Worm (Caenorhabditis elegans) whole organism, mixed stage, embryonic: Measurements from ENCODE around the gene F26F4.6.

Experiments
- M03D4.4 ChIP-seq: sonication (generic microtip); optimal IDR thresholded peaks from 2 replicates; lab custom pipeline; 2017; ENCODE audit warnings: mild to moderate bottlenecking, missing genetic modification characterization, missing compliant biosample characterization
- bed-3 ChIP-seq: fragments of 200-800 bp; sonication (Bioruptor generic); optimal IDR thresholded peaks from 3 replicates; lab custom pipeline; 2018; ENCODE audit warnings: mild to moderate bottlenecking, missing genetic modification characterization, moderate library complexity, missing compliant biosample characterization
- blmp-1 ChIP-seq: fragments of 150-350 bp; optimal IDR thresholded peaks from 2 replicates; lab custom pipeline; 2014; ENCODE audit warnings: missing biosample characterization, missing genetic modification characterization
- ceh-39 ChIP-seq: fragments of 150-350 bp; optimal IDR thresholded peaks from 2 replicates; lab custom pipeline; 2014; ENCODE audit warnings: missing biosample characterization, missing genetic modification characterization
- ceh-43 ChIP-seq: fragments of 200-800 bp; sonication (Bioruptor generic); optimal IDR thresholded peaks from 2 replicates; lab custom pipeline; 2018; ENCODE audit warnings: mild to moderate bottlenecking, missing genetic modification characterization, moderate library complexity, missing compliant biosample characterization
- ces-1 ChIP-seq: fragments of 150-350 bp; optimal IDR thresholded peaks from 2 replicates; lab custom pipeline; 2014; ENCODE audit warnings: missing biosample characterization, missing genetic modification reagents, missing genetic modification characterization
- cnd-1 ChIP-seq: fragments of 200-800 bp; sonication (Bioruptor generic); optimal IDR thresholded peaks from 2 replicates; lab custom pipeline; 2018; ENCODE audit warnings: mild to moderate bottlenecking, missing genetic modification characterization, missing compliant biosample characterization
- elt-3 ChIP-seq: fragments of 150-350 bp; optimal IDR thresholded peaks from 2 replicates; lab custom pipeline; 2014; ENCODE audit warnings: missing biosample characterization, missing genetic modification characterization
- ham-2 ChIP-seq: fragments of 200-800 bp; sonication (Bioruptor generic); optimal IDR thresholded peaks from 2 replicates; lab custom pipeline; 2018; ENCODE audit warnings: mild to moderate bottlenecking, missing genetic modification characterization, missing compliant biosample characterization
- lin-32 ChIP-seq: fragments of 200-800 bp; sonication (Bioruptor generic); optimal IDR thresholded peaks from 2 replicates; lab custom pipeline; 2018; ENCODE audit warnings: mild to moderate bottlenecking, missing genetic modification characterization, missing compliant biosample characterization
- lsy-2 ChIP-seq: fragments of 150-350 bp; optimal IDR thresholded peaks from 2 replicates; lab custom pipeline; 2014; ENCODE audit warnings: missing biosample characterization, missing genetic modification characterization
- mab-5 ChIP-seq: fragments of 150-350 bp; optimal IDR thresholded peaks from 2 replicates; lab custom pipeline; 2014; ENCODE audit warnings: missing biosample characterization, missing genetic modification characterization
- mep-1 ChIP-seq: fragments of 150-350 bp; optimal IDR thresholded peaks from 2 replicates; lab custom pipeline; 2017; ENCODE audit warnings: missing biosample characterization, missing genetic modification reagents, missing genetic modification characterization, inconsistent platforms
- mls-2 ChIP-seq: sonication (generic microtip); optimal IDR thresholded peaks from 2 replicates; lab custom pipeline; 2016; ENCODE audit warnings: mild to moderate bottlenecking, missing genetic modification characterization, moderate library complexity, missing compliant biosample characterization
- nhr-12 ChIP-seq: fragments of 150-350 bp; optimal IDR thresholded peaks from 2 replicates; lab custom pipeline; 2014; ENCODE audit warnings: missing biosample characterization, missing genetic modification characterization
- nhr-2 ChIP-seq: fragments of 150-350 bp; optimal IDR thresholded peaks from 2 replicates; lab custom pipeline; 2014; ENCODE audit warnings: missing biosample characterization, missing genetic modification characterization
- nhr-237 ChIP-seq: fragments of 150-350 bp; optimal IDR thresholded peaks from 2 replicates; lab custom pipeline; 2014; ENCODE audit warnings: missing biosample characterization, missing genetic modification characterization
- nhr-28 ChIP-seq: fragments of 150-350 bp; optimal IDR thresholded peaks from 2 replicates; lab custom pipeline; 2014; ENCODE audit warnings: missing biosample characterization, missing genetic modification characterization
- nhr-76 ChIP-seq: sonication (generic microtip); optimal IDR thresholded peaks from 2 replicates; lab custom pipeline; 2017; ENCODE audit warnings: missing biosample characterization, missing genetic modification characterization
- pha-4 ChIP-seq: fragments of 150-350 bp; optimal IDR thresholded peaks from 2 replicates; lab custom pipeline; 2018; ENCODE audit warnings: missing biosample characterization, missing genetic modification reagents, missing genetic modification characterization
- sem-2 ChIP-seq: fragments of 200-800 bp; sonication (Bioruptor generic); optimal IDR thresholded peaks from 2 replicates; lab custom pipeline; 2018; ENCODE audit warnings: mild to moderate bottlenecking, missing genetic modification characterization, missing compliant biosample characterization
- snpc-4 ChIP-seq: fragments of 150-350 bp; optimal IDR thresholded peaks from 2 replicates; lab custom pipeline; 2014; ENCODE audit warnings: missing biosample characterization, missing genetic modification characterization
- sptf-1 ChIP-seq: sonication (generic microtip); optimal IDR thresholded peaks from 2 replicates; lab custom pipeline; 2017; ENCODE audit warnings: mild to moderate bottlenecking, missing genetic modification characterization, moderate library complexity, missing compliant biosample characterization
- tbx-8 ChIP-seq: fragments of 200-800 bp; sonication (Bioruptor generic); optimal IDR thresholded peaks from 2 replicates; lab custom pipeline; 2018; ENCODE audit warnings: mild to moderate bottlenecking, missing genetic modification characterization, moderate library complexity, missing compliant biosample characterization
- unc-120 ChIP-seq: sonication (generic microtip); optimal IDR thresholded peaks from 2 replicates; lab custom pipeline; 2017; ENCODE audit warnings: missing genetic modification characterization, missing compliant biosample characterization; ENCODE audit not compliant: poor library complexity, severe bottlenecking
- unc-39 ChIP-seq: fragments of 150-350 bp; optimal IDR thresholded peaks from 2 replicates; lab custom pipeline; 2014; ENCODE audit warnings: missing biosample characterization, missing genetic modification characterization
- unc-62 ChIP-seq: fragments of 150-350 bp; optimal IDR thresholded peaks from 2 replicates; lab custom pipeline; 2014; ENCODE audit warnings: missing biosample characterization, missing genetic modification reagents, missing genetic modification characterization
- ztf-11 ChIP-seq: fragments of 150-350 bp; optimal IDR thresholded peaks from 2 replicates; lab custom pipeline; 2014; ENCODE audit warnings: missing biosample characterization, missing genetic modification characterization

Gene F26F4.6

ce11 chrIII:4859039-4859438 is 34.4 kb downstream of the F26F4.6 start, which contains the start of gene C35D10.6:
TSS of gene C35D10.6 (plus strand) at chrIII:4859339.
- TF ChIP-seq ztf-11 (tag; lab: Kevin White, UChicago) (no peak), ceh-39 (tag; lab: Kevin White, UChicago) (no peak), sptf-1 (no peak)

DNA sequence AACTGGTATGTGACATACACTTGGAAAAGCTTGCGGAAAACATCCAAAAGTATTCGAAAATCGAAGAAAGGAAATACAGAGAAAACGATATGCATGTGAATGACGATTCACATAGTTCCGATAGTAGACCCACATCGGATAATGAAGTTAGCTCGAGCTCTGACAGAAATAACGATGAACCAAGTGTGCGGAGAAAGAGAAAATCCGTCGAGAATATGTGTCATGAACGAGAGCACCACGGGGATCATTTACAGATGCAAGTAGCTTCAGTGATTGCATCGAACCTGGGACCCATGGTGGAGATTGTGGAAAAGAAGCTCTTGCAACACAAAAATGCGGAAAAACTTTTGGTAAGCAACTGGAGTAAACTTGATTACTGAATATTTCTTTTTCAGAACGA is 36.4 kb downstream of the F26F4.6 start:
- TF ChIP-seq nhr-2 (tag; lab: Kevin White, UChicago) (no peak), ham-2 (no peak), elt-3 (tag; lab: Kevin White, UChicago) (no peak), nhr-237 (tag; lab: Kevin White, UChicago) (no peak), blmp-1 (no peak), tbx-8 (GFP tag; lab: Kevin White, UChicago) (no peak), sptf-1 (no peak), ceh-43 (GFP tag; lab: Kevin White, UChicago) (no peak), snpc-4 (tag; lab: Kevin White, UChicago) (no peak), sem-2 (GFP tag; lab: Kevin White, UChicago) (no peak), unc-62 (no peak), nhr-28 (tag; lab: Kevin White, UChicago) (no peak), ces-1 (GFP tag; lab: Kevin White, UChicago) (no peak), mab-5 (no peak), M03D4.4 (tag; lab: Kevin White, UChicago) (no peak), unc-120 (tag; lab: Kevin White, UChicago) (no peak)
- TF ChIP-seq, all 35 proteins: peak for 0

- no peak for TF ChIP-seq cnd-1 (tag; lab: Kevin White, UChicago)
- no peak for TF ChIP-seq mep-1 (tag; lab: Kevin White, UChicago)
- no peak for TF ChIP-seq nhr-237 (tag; lab: Kevin White, UChicago)
- no peak for TF ChIP-seq ham-2
- no peak for TF ChIP-seq unc-39 (tag; lab: Kevin White, UChicago)
- TF ChIP-seq sem-2 (GFP tag; lab: Kevin White, UChicago), result no peak
- no peak for TF ChIP-seq ces-1 (GFP tag; lab: Kevin White, UChicago)
- TF ChIP-seq nhr-12 (tag; lab: Kevin White, UChicago), result no peak
- no peak for TF ChIP-seq mls-2 (tag; lab: Kevin White, UChicago)
- no peak for TF ChIP-seq snpc-4 (tag; lab: Kevin White, UChicago)
- TF ChIP-seq lin-32, result no peak
- TF ChIP-seq elt-3 (tag; lab: Kevin White, UChicago), result no peak
- no peak for TF ChIP-seq ztf-11 (tag; lab: Kevin White, UChicago)
- no peak for TF ChIP-seq nhr-76 (tag; lab: Kevin White, UChicago)
- no peak for TF ChIP-seq pha-4 (tag; lab: Kevin White, UChicago)
- no peak for TF ChIP-seq sptf-1
- TF ChIP-seq nhr-2 (tag; lab: Kevin White, UChicago), result no peak
Observed at ce11 chrIII:4856109-4856508, 37.3 kb downstream of the F26F4.6 start, which contains the start of gene C35D10.7. TSS of gene C35D10.7 (plus strand) at chrIII:4856193.

ce11 chrIII:4854918-4855317 is 38.5 kb downstream of the F26F4.6 start, which contains the start of gene C35D10.8:
TSS of gene C35D10.8 (plus strand) at chrIII:4855218.
- TF ChIP-seq unc-120 (tag; lab: Kevin White, UChicago) (no peak), bed-3 (no peak)

ce11 chrIII:4852025-4852424 is 41.4 kb downstream of the F26F4.6 start, which contains the start of gene ced-4:
TSS of gene ced-4 (plus strand) at chrIII:4852325.
- TF ChIP-seq bed-3, result no peak

DNA sequence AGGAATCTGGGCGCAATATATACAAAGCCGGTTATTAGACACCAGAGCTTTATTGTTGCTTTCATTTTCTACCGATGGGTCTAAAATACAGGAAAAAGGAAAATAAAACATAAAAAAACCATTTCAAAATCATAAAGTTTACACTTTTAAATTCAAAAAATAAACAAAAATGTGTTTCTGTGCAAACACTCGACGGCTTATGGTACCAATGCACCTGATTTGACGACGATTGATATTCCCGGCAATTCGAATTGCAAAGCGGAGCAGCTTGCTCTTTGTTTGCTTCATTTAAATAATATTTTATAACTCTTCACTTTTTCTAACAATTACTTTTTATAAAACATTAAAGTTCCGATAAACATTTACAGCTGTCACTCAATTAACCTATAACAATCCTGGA is 43.3 kb downstream of the F26F4.6 start, which contains the start of gene F26A1.1:
F26A1.1 (plus strand) TSS at position 369 of the 400 bp plus-strand sequence.
- TF ChIP-seq nhr-237 (tag; lab: Kevin White, UChicago) (peak; percentile 19), lsy-2 (tag; lab: Kevin White, UChicago) (peak; percentile 52), ces-1 (GFP tag; lab: Kevin White, UChicago) (peak; percentile 5), unc-39 (tag; lab: Kevin White, UChicago) (no peak), blmp-1 (no peak), mep-1 (tag; lab: Kevin White, UChicago) (peak; percentile 23), pha-4 (tag; lab: Kevin White, UChicago) (peak; percentile 41), ham-2 (no peak)
- TF ChIP-seq, all 35 proteins: peak for 5
